Fruit fly (Drosophila melanogaster): Measurements from ENCODE around the gene CG11638.

dm6 chrX:1031196-1031595, 4.7 kb upstream of the CG11638 start, which contains the start of gene CG14630:
- TF ChIP-seq dimm (GFP tag; IDR thresholded peaks at IDR 0.05) (no peak), dysf (GFP tag; IDR thresholded peaks at IDR 0.05) (no peak), CG3726 (GFP tag; IDR thresholded peaks at IDR 0.05) (no peak), tgo (GFP tag; IDR thresholded peaks at IDR 0.05) (no peak), MTF-1 (GFP tag; optimal IDR thresholded peaks at IDR 0.05; ENCODE audit: borderline replicate concordance) (no peak), CG6272 (GFP tag; IDR thresholded peaks at IDR 0.05) (no peak)
